Worm (Caenorhabditis elegans) whole organism, L1 larva: ENCODE measurements around the gene Y48A6B.14.

ENCODE experiments used
- C16A3.4 ChIP-seq: fragments of 150-350 bp; optimal IDR thresholded peaks from 2 replicates; lab custom pipeline; 2014; ENCODE audit warnings: missing biosample characterization, missing genetic modification characterization
- C34B4.2 ChIP-seq: sonication (generic microtip); optimal IDR thresholded peaks from 2 replicates; lab custom pipeline; 2017; ENCODE audit warnings: mild to moderate bottlenecking, missing genetic modification characterization, missing compliant biosample characterization
- F16B12.6 ChIP-seq: fragments of 150-350 bp; optimal IDR thresholded peaks from 2 replicates; lab custom pipeline; 2014; ENCODE audit warnings: missing biosample characterization, missing genetic modification characterization
- aly-2 ChIP-seq: fragments of 150-350 bp; optimal IDR thresholded peaks from 2 replicates; lab custom pipeline; 2014; ENCODE audit warnings: missing biosample characterization, missing genetic modification characterization
- ama-1 ChIP-seq: fragments of 150-350 bp; optimal IDR thresholded peaks from 2 replicates; lab custom pipeline; 2014
- blmp-1 ChIP-seq: fragments of 150-350 bp; optimal IDR thresholded peaks from 2 replicates; lab custom pipeline; 2014; ENCODE audit warnings: missing biosample characterization, missing genetic modification characterization
- ceh-82 ChIP-seq, 3 experiments: fragments of 150-350 bp in 1 of 3; sonication (generic microtip) in 2 of 3; optimal IDR thresholded peaks; 2 replicates each; lab custom pipeline; 2014 to 2017; ENCODE audit warnings: missing biosample characterization in 3 of 3, missing genetic modification characterization in 3 of 3
- ceh-88 ChIP-seq: fragments of 200-800 bp; sonication (Bioruptor generic); IDR thresholded peaks from 2 replicates; pipeline ENCODE4 v1.3.6; 2022; ENCODE audit warnings: missing genetic modification characterization, missing compliant biosample characterization
- ces-1 ChIP-seq: fragments of 150-350 bp; optimal IDR thresholded peaks from 2 replicates; lab custom pipeline; 2014; ENCODE audit warnings: missing biosample characterization, missing genetic modification reagents, missing genetic modification characterization
- dpl-1 ChIP-seq, 3 experiments: fragments of 150-350 bp in 2 of 3; sonication (generic microtip) in 1 of 3; optimal IDR thresholded peaks; 2 replicates each; lab custom pipeline; 2014 to 2017; ENCODE audit warnings: missing biosample characterization in 3 of 3, missing genetic modification characterization in 3 of 3, missing genetic modification reagents in 3 of 3
- efl-1 ChIP-seq, 4 experiments: fragments of 150-350 bp; optimal IDR thresholded peaks in 3 of 4; peaks in 1 of 4; 1 replicate in 1 of 4; 2 replicates in 3 of 4; lab custom pipeline; 2014; ENCODE audit warnings: missing biosample characterization in 2 of 4, missing genetic modification characterization in 2 of 4, missing genetic modification reagents in 2 of 4
- efl-3 ChIP-seq: fragments of 200-800 bp; sonication (Bioruptor generic); optimal IDR thresholded peaks from 2 replicates; lab custom pipeline; 2018; ENCODE audit warnings: mild to moderate bottlenecking, missing genetic modification characterization, missing compliant biosample characterization
- egl-13 ChIP-seq: sonication (generic microtip); optimal IDR thresholded peaks from 2 replicates; lab custom pipeline; 2016; ENCODE audit warnings: missing genotype, missing genetic modification reagents, missing genetic modification characterization, missing compliant biosample characterization
- elt-3 ChIP-seq, 6 experiments: fragments of 150-350 bp in 1 of 6; sonication (generic microtip); optimal IDR thresholded peaks; 2 replicates each; lab custom pipeline; 2017 to 2018; ENCODE audit warnings: missing biosample characterization in 6 of 6, missing genetic modification characterization in 6 of 6, inconsistent platforms in 1 of 6
- fkh-4 ChIP-seq: sonication (generic microtip); optimal IDR thresholded peaks from 2 replicates; lab custom pipeline; 2016; ENCODE audit warnings: missing compliant biosample characterization, missing genetic modification characterization, borderline replicate concordance
- fkh-8 ChIP-seq: sonication (generic microtip); optimal IDR thresholded peaks from 2 replicates; lab custom pipeline; 2016; ENCODE audit warnings: mild to moderate bottlenecking, missing genetic modification characterization, missing compliant biosample characterization
- hpl-2 ChIP-seq: fragments of 150-350 bp; optimal IDR thresholded peaks from 2 replicates; lab custom pipeline; 2014; ENCODE audit warnings: missing biosample characterization, missing genetic modification reagents, missing genetic modification characterization
- irx-1 ChIP-seq: sonication (generic microtip); optimal IDR thresholded peaks from 2 replicates; lab custom pipeline; 2016; ENCODE audit warnings: missing genetic modification characterization, missing compliant biosample characterization
- isw-1 ChIP-seq: fragments of 200-800 bp; sonication (Bioruptor generic); IDR thresholded peaks from 2 replicates; pipeline ENCODE4 v1.3.6; 2022; ENCODE audit warnings: missing genetic modification characterization, missing compliant biosample characterization
- jun-1 ChIP-seq: fragments of 150-350 bp; optimal IDR thresholded peaks from 2 replicates; lab custom pipeline; 2014; ENCODE audit warnings: missing biosample characterization, missing genetic modification reagents, missing genetic modification characterization
- lin-13 ChIP-seq: fragments of 150-350 bp; optimal IDR thresholded peaks from 2 replicates; lab custom pipeline; 2014; ENCODE audit warnings: missing biosample characterization, missing genetic modification reagents, missing genetic modification characterization
- lin-14 ChIP-seq: fragments of 200-800 bp; sonication (Bioruptor generic); optimal IDR thresholded peaks from 2 replicates; lab custom pipeline; 2018; ENCODE audit warnings: mild to moderate bottlenecking, missing genetic modification characterization, moderate library complexity, missing compliant biosample characterization
- lin-35 ChIP-seq, 2 experiments: fragments of 150-350 bp; optimal IDR thresholded peaks; 2 replicates each; lab custom pipeline; 2014; ENCODE audit warnings: missing biosample characterization in 2 of 2, missing genetic modification characterization in 2 of 2, missing genetic modification reagents in 2 of 2
- lin-39 ChIP-seq: fragments of 150-350 bp; optimal IDR thresholded peaks from 2 replicates; lab custom pipeline; 2014; ENCODE audit warnings: missing biosample characterization, missing genetic modification reagents, missing genetic modification characterization
- lir-3 ChIP-seq: sonication (generic microtip); optimal IDR thresholded peaks from 2 replicates; lab custom pipeline; 2016; ENCODE audit warnings: mild to moderate bottlenecking, missing genetic modification characterization, moderate library complexity, missing compliant biosample characterization; ENCODE audit not compliant: poor library complexity
- mdl-1 ChIP-seq, 2 experiments: fragments of 150-350 bp; optimal IDR thresholded peaks; 2 replicates each; lab custom pipeline; 2014 to 2017; ENCODE audit warnings: missing biosample characterization in 2 of 2, missing genetic modification characterization in 2 of 2, inconsistent platforms in 1 of 2
- mep-1 ChIP-seq: fragments of 150-350 bp; optimal IDR thresholded peaks from 2 replicates; lab custom pipeline; 2014; ENCODE audit warnings: missing biosample characterization, missing genetic modification characterization
- nhr-11 ChIP-seq: fragments of 150-350 bp; optimal IDR thresholded peaks from 2 replicates; lab custom pipeline; 2014; ENCODE audit warnings: missing biosample characterization, missing genetic modification characterization
- nhr-20 ChIP-seq: sonication (generic microtip); optimal IDR thresholded peaks from 2 replicates; lab custom pipeline; 2016; ENCODE audit warnings: mild to moderate bottlenecking, missing genetic modification characterization, missing compliant biosample characterization
- nhr-237 ChIP-seq: fragments of 150-350 bp; optimal IDR thresholded peaks from 2 replicates; lab custom pipeline; 2014; ENCODE audit warnings: missing biosample characterization, missing genetic modification characterization
- nhr-71 ChIP-seq: sonication (generic microtip); optimal IDR thresholded peaks from 2 replicates; lab custom pipeline; 2016; ENCODE audit warnings: mild to moderate bottlenecking, missing genetic modification characterization, moderate library complexity, missing compliant biosample characterization
- nhr-77 ChIP-seq: fragments of 150-350 bp; optimal IDR thresholded peaks from 2 replicates; lab custom pipeline; 2014; ENCODE audit warnings: missing biosample characterization, missing genetic modification characterization
- nhr-85 ChIP-seq: sonication (generic microtip); peaks from one replicate; lab custom pipeline; 2016; ENCODE audit warnings: missing genetic modification characterization, inconsistent platforms, missing compliant biosample characterization
- rnt-1 ChIP-seq: sonication (generic microtip); optimal IDR thresholded peaks from 2 replicates; lab custom pipeline; 2016; ENCODE audit warnings: mild to moderate bottlenecking, missing genetic modification characterization, moderate library complexity, missing compliant biosample characterization
- snu-23 ChIP-seq: sonication (generic microtip); optimal IDR thresholded peaks from 2 replicates; lab custom pipeline; 2016; ENCODE audit warnings: missing genetic modification characterization, missing compliant biosample characterization
- sox-4 ChIP-seq: sonication (generic microtip); optimal IDR thresholded peaks from 2 replicates; lab custom pipeline; 2016; ENCODE audit warnings: missing genetic modification characterization, missing compliant biosample characterization
- swsn-7 ChIP-seq: sonication (generic microtip); optimal IDR thresholded peaks from 2 replicates; lab custom pipeline; 2016; ENCODE audit warnings: missing genetic modification characterization, missing compliant biosample characterization
- tbx-2 ChIP-seq: sonication (generic microtip); optimal IDR thresholded peaks from 2 replicates; lab custom pipeline; 2016; ENCODE audit warnings: missing genetic modification characterization, missing compliant biosample characterization
- unc-30 ChIP-seq: sonication (generic microtip); optimal IDR thresholded peaks from 2 replicates; lab custom pipeline; 2017; ENCODE audit warnings: missing biosample characterization, missing genetic modification characterization
- unc-86 ChIP-seq: sonication (generic microtip); optimal IDR thresholded peaks from 2 replicates; lab custom pipeline; 2016; ENCODE audit warnings: missing genetic modification characterization, missing compliant biosample characterization
- vab-15 ChIP-seq: sonication (generic microtip); optimal IDR thresholded peaks from 2 replicates; lab custom pipeline; 2017; ENCODE audit warnings: missing genotype, mild to moderate bottlenecking, missing genetic modification characterization, missing compliant biosample characterization
- ztf-4 ChIP-seq: fragments of 150-350 bp; optimal IDR thresholded peaks from 2 replicates; lab custom pipeline; 2014; ENCODE audit warnings: missing biosample characterization, missing genetic modification characterization

The Y48A6B.14 gene

ce11 chrIII:11046549-11046948, 15.1 kb downstream of the Y48A6B.14 start:
- TF ChIP-seq ceh-82 (tag; optimal IDR thresholded peaks at IDR 0.05; lab: Kevin White, UChicago) (no peak), blmp-1 (tag; lab: Kevin White, UChicago) (peak; percentile 80), mdl-1 (tag; optimal IDR thresholded peaks at IDR 0.05; lab: Kevin White, UChicago) (no peak), hpl-2 (GFP tag; lab: Kevin White, UChicago) (no peak), tbx-2 (tag; lab: Kevin White, UChicago) (no peak), ama-1 (no peak), dpl-1 (GFP tag; optimal IDR thresholded peaks at IDR 0.05; lab: Kevin White, UChicago) (no peak), F16B12.6 (no peak), lin-13 (GFP tag; lab: Kevin White, UChicago) (no peak), lin-39 (no peak), lin-14 (peak; percentile 31), nhr-77 (tag; lab: Kevin White, UChicago) (no peak), nhr-237 (tag; lab: Kevin White, UChicago) (no peak), nhr-85 (no peak), lin-35 (GFP tag; optimal IDR thresholded peaks at IDR 0.05; lab: Kevin White, UChicago) (peak in 1 of 2 experiments; percentile 28), elt-3 (tag; optimal IDR thresholded peaks at IDR 0.05; lab: Kevin White, UChicago) (peak in 1 of 6 experiments; percentile 47), sox-4 (no peak), unc-86 (tag; lab: Kevin White, UChicago) (no peak), jun-1 (no peak), nhr-71 (no peak)
- TF ChIP-seq, all 84 proteins: peak for 4

DNA sequence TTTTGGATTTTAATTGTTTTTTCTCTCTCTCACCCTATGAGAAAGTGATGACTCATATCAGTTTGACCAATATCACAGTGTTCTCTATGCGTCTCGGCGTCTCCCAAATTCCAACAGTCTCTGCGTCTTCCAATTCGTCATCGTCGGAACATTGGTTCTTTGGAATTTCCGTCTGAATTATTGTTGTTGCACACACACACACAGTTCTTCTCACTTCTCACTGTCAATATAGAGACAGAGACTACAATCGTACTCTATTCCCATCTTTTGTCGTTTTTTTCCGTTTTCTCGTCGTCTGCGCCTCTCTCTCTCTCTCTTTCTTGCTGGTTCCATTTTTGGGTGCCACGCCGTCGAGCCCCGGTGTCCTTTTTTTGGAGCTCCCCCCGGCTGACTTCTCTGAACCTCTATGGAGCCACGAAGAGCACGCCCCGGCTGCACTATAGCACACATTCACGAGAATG, 19.3 kb downstream of the Y48A6B.14 start:
- TF ChIP-seq efl-3 (GFP tag; lab: Kevin White, UChicago) (no peak), efl-1 (optimal IDR thresholded peaks at IDR 0.05; lab: Kevin White, UChicago) (no peak), efl-1 (GFP tag; optimal IDR thresholded peaks at IDR 0.05 in 1 of 2; lab: Kevin White, UChicago) (peak in 1 of 2 experiments; percentile 58), lir-3 (no peak), lin-39 (no peak), ztf-4 (tag; lab: Kevin White, UChicago) (no peak), mep-1 (tag; lab: Kevin White, UChicago) (no peak), fkh-4 (no peak), lin-14 (peak; percentile 63), rnt-1 (no peak), lin-13 (GFP tag; lab: Kevin White, UChicago) (no peak), unc-30 (tag; lab: Kevin White, UChicago) (no peak)

DNA sequence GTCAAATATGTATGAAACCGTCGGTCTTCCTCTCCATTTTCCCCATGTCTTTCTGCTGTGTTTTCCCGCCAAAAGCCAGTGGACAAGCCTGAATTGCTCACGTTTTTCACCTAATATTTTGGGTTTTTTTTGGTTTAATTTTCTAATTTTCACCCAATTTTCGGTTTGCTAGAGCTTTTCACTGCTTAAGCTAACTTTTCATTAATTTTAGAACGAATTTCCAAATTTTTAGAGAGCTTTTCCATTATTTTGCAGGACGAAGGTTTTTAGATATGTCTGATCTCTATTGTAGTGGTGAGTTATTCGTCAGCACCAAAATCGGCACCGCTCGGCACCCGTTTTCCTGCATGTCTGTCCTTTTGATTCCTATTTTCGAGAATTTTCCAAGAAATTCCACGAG, 22.2 kb downstream of the Y48A6B.14 start:
- no peak for TF ChIP-seq sox-4
- TF ChIP-seq aly-2 (tag; lab: Kevin White, UChicago), result no peak
- no peak for TF ChIP-seq vab-15 (tag; lab: Kevin White, UChicago)
- TF ChIP-seq ces-1 (GFP tag; lab: Kevin White, UChicago), result no peak
- TF ChIP-seq swsn-7, result no peak
- TF ChIP-seq, all 84 proteins: peak for 0

DNA sequence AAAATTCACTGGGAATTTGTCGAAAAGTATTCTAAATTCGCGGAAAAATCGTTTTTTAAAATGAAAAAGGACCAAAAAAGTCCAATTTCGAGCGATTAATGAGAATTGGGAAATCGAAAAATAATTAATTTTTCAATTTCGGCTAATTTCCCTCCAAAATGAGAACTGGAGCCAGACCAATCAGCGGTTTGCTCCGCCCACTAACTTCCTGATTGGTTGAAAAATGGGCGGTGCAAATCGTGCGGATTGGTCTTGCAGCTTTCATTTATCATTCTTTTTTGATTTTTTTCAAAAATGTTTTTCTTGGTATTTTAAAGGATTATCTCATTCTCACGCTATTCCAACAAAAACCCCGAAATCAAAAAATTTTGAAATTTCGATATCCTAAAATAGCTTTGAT, 22.6 kb downstream of the Y48A6B.14 start:
- no peak for TF ChIP-seq C16A3.4 (tag; lab: Kevin White, UChicago)
- TF ChIP-seq isw-1, result no peak
- TF ChIP-seq lir-3, result no peak

ce11 chrIII:11054532-11055265, 23.3 kb downstream of the Y48A6B.14 start:
- peak; percentile 37 for TF ChIP-seq F16B12.6
- no peak for TF ChIP-seq efl-3 (GFP tag; lab: Kevin White, UChicago)
- peak; percentile 54 for TF ChIP-seq jun-1
- peak; percentile 48 for TF ChIP-seq isw-1
- TF ChIP-seq dpl-1 (GFP tag; optimal IDR thresholded peaks at IDR 0.05; lab: Kevin White, UChicago), result peak; percentile 40 to 49 (median 42)
- TF ChIP-seq fkh-8, result peak; percentile 70
- no peak for TF ChIP-seq egl-13 (tag; lab: Kevin White, UChicago)
- peak; percentile 70 for TF ChIP-seq swsn-7
- TF ChIP-seq snu-23 (GFP tag; lab: Kevin White, UChicago), result peak; percentile 62
- peak; percentile 46 for TF ChIP-seq unc-86 (tag; lab: Kevin White, UChicago)
- TF ChIP-seq irx-1 (tag; lab: Kevin White, UChicago), result no peak
- peak; percentile 41 for TF ChIP-seq ztf-4 (tag; lab: Kevin White, UChicago)
- no peak for TF ChIP-seq aly-2 (tag; lab: Kevin White, UChicago)
- TF ChIP-seq ceh-88 (GFP tag; lab: Robert Waterston, UW), result peak; percentile 18; the same call in 1 of the 2 replicates
- no peak for TF ChIP-seq nhr-11 (tag; lab: Kevin White, UChicago)
- peak; percentile 55 to 65 for TF ChIP-seq lin-35 (GFP tag; optimal IDR thresholded peaks at IDR 0.05; lab: Kevin White, UChicago)
- TF ChIP-seq C34B4.2, result no peak
- TF ChIP-seq efl-1 (optimal IDR thresholded peaks at IDR 0.05; lab: Kevin White, UChicago), result peak; percentile 66 to 76
- TF ChIP-seq efl-1 (GFP tag; optimal IDR thresholded peaks at IDR 0.05 in 1 of 2; lab: Kevin White, UChicago), result peak; percentile 44 to 93
- no peak for TF ChIP-seq unc-30 (tag; lab: Kevin White, UChicago)
- peak; percentile 55 for TF ChIP-seq nhr-20 (tag; lab: Kevin White, UChicago)
